Worm (Caenorhabditis elegans) whole organism, L1 larva: ENCODE results near the gene prx-13.
A peak's percentile ranks its signal among the peaks of the same experiment; 100 is the strongest.

Source experiments
- alr-1 ChIP-seq: fragments of 200-800 bp; sonication (Bioruptor generic); optimal IDR thresholded peaks from 2 replicates; lab custom pipeline; 2018; ENCODE audit warnings: borderline replicate concordance, mild to moderate bottlenecking, missing genetic modification characterization, missing compliant biosample characterization
- ama-1 ChIP-seq: fragments of 150-350 bp; optimal IDR thresholded peaks from 2 replicates; lab custom pipeline; 2014
- ceh-63 ChIP-seq: fragments of 200-800 bp; sonication (Bioruptor generic); optimal IDR thresholded peaks from 2 replicates; lab custom pipeline; 2018; ENCODE audit warnings: mild to moderate bottlenecking, missing genetic modification characterization, missing compliant biosample characterization
- ceh-8 ChIP-seq: fragments of 200-800 bp; sonication (Bioruptor generic); optimal IDR thresholded peaks from 2 replicates; lab custom pipeline; 2018; ENCODE audit warnings: mild to moderate bottlenecking, missing genetic modification characterization, moderate library complexity, missing compliant biosample characterization
- ceh-90 ChIP-seq: sonication (generic microtip); optimal IDR thresholded peaks from 2 replicates; lab custom pipeline; 2016; ENCODE audit warnings: missing genetic modification characterization, missing compliant biosample characterization
- dsc-1 ChIP-seq: sonication (generic microtip); optimal IDR thresholded peaks from 2 replicates; lab custom pipeline; 2016; ENCODE audit warnings: mild to moderate bottlenecking, missing genetic modification characterization, missing compliant biosample characterization
- efl-1 ChIP-seq, 4 experiments: fragments of 150-350 bp; optimal IDR thresholded peaks in 3 of 4; peaks in 1 of 4; 1 replicate in 1 of 4; 2 replicates in 3 of 4; lab custom pipeline; 2014; ENCODE audit warnings: missing biosample characterization in 2 of 4, missing genetic modification characterization in 2 of 4, missing genetic modification reagents in 2 of 4
- elt-2 ChIP-seq: sonication (generic microtip); optimal IDR thresholded peaks from 2 replicates; lab custom pipeline; 2016; ENCODE audit warnings: missing genetic modification characterization, mild to moderate bottlenecking, inconsistent platforms, missing compliant biosample characterization, missing genetic modification reagents
- grh-1 ChIP-seq: fragments of 200-800 bp; sonication (Bioruptor generic); IDR thresholded peaks from 2 replicates; pipeline ENCODE4 v1.3.6; 2022; ENCODE audit warnings: missing genetic modification reagents, missing genetic modification characterization, missing compliant biosample characterization
- isw-1 ChIP-seq: fragments of 200-800 bp; sonication (Bioruptor generic); IDR thresholded peaks from 2 replicates; pipeline ENCODE4 v1.3.6; 2022; ENCODE audit warnings: missing genetic modification characterization, missing compliant biosample characterization
- lin-14 ChIP-seq: fragments of 200-800 bp; sonication (Bioruptor generic); optimal IDR thresholded peaks from 2 replicates; lab custom pipeline; 2018; ENCODE audit warnings: mild to moderate bottlenecking, missing genetic modification characterization, moderate library complexity, missing compliant biosample characterization
- lin-35 ChIP-seq, 2 experiments: fragments of 150-350 bp; optimal IDR thresholded peaks; 2 replicates each; lab custom pipeline; 2014; ENCODE audit warnings: missing biosample characterization in 2 of 2, missing genetic modification characterization in 2 of 2, missing genetic modification reagents in 2 of 2
- lir-3 ChIP-seq: sonication (generic microtip); optimal IDR thresholded peaks from 2 replicates; lab custom pipeline; 2016; ENCODE audit warnings: mild to moderate bottlenecking, missing genetic modification characterization, moderate library complexity, missing compliant biosample characterization; ENCODE audit not compliant: poor library complexity
- mdl-1 ChIP-seq, 2 experiments: fragments of 150-350 bp; optimal IDR thresholded peaks; 2 replicates each; lab custom pipeline; 2014 to 2017; ENCODE audit warnings: missing biosample characterization in 2 of 2, missing genetic modification characterization in 2 of 2, inconsistent platforms in 1 of 2
- nhr-19 ChIP-seq: fragments of 200-800 bp; sonication (Bioruptor generic); conservative IDR thresholded peaks from 2 replicates; pipeline ENCODE4 v1.3.6; 2022; ENCODE audit warnings: missing genetic modification characterization, missing compliant biosample characterization
- nhr-76 ChIP-seq: sonication (generic microtip); optimal IDR thresholded peaks from 2 replicates; lab custom pipeline; 2017; ENCODE audit warnings: missing biosample characterization, missing genetic modification characterization
- nhr-77 ChIP-seq: fragments of 150-350 bp; optimal IDR thresholded peaks from 2 replicates; lab custom pipeline; 2014; ENCODE audit warnings: missing biosample characterization, missing genetic modification characterization
- nhr-90 ChIP-seq: sonication (generic microtip); optimal IDR thresholded peaks from 2 replicates; lab custom pipeline; 2016; ENCODE audit warnings: mild to moderate bottlenecking, missing genetic modification characterization, missing compliant biosample characterization; ENCODE audit not compliant: poor library complexity
- pag-3 ChIP-seq: sonication (generic microtip); optimal IDR thresholded peaks from 2 replicates; lab custom pipeline; 2017; ENCODE audit warnings: missing genetic modification characterization, mild to moderate bottlenecking, missing compliant biosample characterization, antibody characterized with exemption, borderline replicate concordance; ENCODE audit not compliant: insufficient read depth
- rnt-1 ChIP-seq: sonication (generic microtip); optimal IDR thresholded peaks from 2 replicates; lab custom pipeline; 2016; ENCODE audit warnings: mild to moderate bottlenecking, missing genetic modification characterization, moderate library complexity, missing compliant biosample characterization
- skn-1 ChIP-seq: fragments of 150-350 bp; optimal IDR thresholded peaks from 2 replicates; lab custom pipeline; 2014; ENCODE audit warnings: missing biosample characterization, missing genetic modification characterization
- sox-4 ChIP-seq: sonication (generic microtip); optimal IDR thresholded peaks from 2 replicates; lab custom pipeline; 2016; ENCODE audit warnings: missing genetic modification characterization, missing compliant biosample characterization
- tbx-2 ChIP-seq: sonication (generic microtip); optimal IDR thresholded peaks from 2 replicates; lab custom pipeline; 2016; ENCODE audit warnings: missing genetic modification characterization, missing compliant biosample characterization
- unc-130 ChIP-seq: fragments of 150-350 bp; optimal IDR thresholded peaks from 2 replicates; lab custom pipeline; 2017; ENCODE audit warnings: missing biosample characterization, missing genetic modification characterization, inconsistent platforms
- unc-30 ChIP-seq: sonication (generic microtip); optimal IDR thresholded peaks from 2 replicates; lab custom pipeline; 2017; ENCODE audit warnings: missing biosample characterization, missing genetic modification characterization
- ztf-4 ChIP-seq: fragments of 150-350 bp; optimal IDR thresholded peaks from 2 replicates; lab custom pipeline; 2014; ENCODE audit warnings: missing biosample characterization, missing genetic modification characterization

Gene prx-13

ce11 chrII:7217047-7217446 lies 34.8 kb downstream of the prx-13 start, which contains the start of gene E04F6.10:
Gene E04F6.10 (minus strand): TSS chrII:7217147.
- no peak for TF ChIP-seq ztf-4 (tag; lab: Kevin White, UChicago)

DNA sequence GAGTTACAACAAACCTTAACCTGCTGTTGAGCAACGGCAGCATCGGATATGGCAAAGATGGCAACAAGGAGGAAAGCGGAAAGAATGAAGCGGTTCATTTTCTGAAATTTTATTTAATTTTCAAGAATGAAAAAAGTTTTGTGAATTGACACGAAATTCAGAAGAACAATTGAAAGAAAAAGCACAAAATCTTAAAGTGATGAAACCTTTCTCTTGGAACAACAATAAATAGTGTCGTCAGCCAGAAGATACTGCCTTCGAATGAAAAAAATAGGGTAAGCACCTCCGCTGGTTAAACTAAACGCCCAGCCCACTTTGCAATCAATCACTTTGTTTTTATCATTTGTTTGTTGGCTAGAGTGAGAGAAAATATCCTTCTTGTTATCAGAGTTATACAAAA lies 39.8 kb downstream of the prx-13 start, which contains the start of gene E04F6.9:
E04F6.9 (minus strand) TSS at position 101 of the 400 bp plus-strand sequence.
- no peak for TF ChIP-seq nhr-90 (tag; lab: Kevin White, UChicago)

ce11 chrII:7211280-7211679 lies 40.5 kb downstream of the prx-13 start, which contains the start of gene E04F6.8:
Gene E04F6.8 (minus strand): TSS chrII:7211380.
- TF ChIP-seq pag-3 (tag; lab: Kevin White, UChicago) (no peak), isw-1 (GFP tag; lab: Robert Waterston, UW) (no peak), lir-3 (tag; lab: Kevin White, UChicago) (peak; percentile 45), tbx-2 (tag; lab: Kevin White, UChicago) (no peak), rnt-1 (tag; lab: Kevin White, UChicago) (peak; percentile 14), lin-14 (GFP tag; lab: Kevin White, UChicago) (peak; percentile 45), ceh-8 (GFP tag; lab: Kevin White, UChicago) (no peak), ceh-90 (tag; lab: Kevin White, UChicago) (no peak)

DNA sequence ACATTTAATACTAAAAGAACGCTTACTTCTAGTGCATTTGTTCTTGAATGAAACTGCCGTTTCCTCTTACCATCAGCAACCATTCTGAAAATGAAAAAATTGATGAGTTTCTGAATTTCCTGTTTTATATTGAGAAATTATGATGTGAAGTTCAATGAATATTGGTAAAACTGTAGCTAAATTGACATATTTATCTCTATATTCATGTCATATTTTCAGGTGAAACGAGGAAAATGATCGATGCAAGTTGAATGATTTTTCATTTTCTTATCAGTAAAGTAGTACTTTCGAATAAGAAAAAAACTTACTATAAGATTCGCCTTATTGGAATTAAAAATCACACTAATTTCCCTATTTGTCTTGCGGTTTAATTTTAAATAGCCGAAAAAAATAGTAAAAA lies 41.6 kb downstream of the prx-13 start, which contains the start of gene E04F6.15:
E04F6.15 (minus strand) TSS at position 101 of the 400 bp plus-strand sequence.
- TF ChIP-seq unc-30 (tag; lab: Kevin White, UChicago): no peak
- no peak for TF ChIP-seq grh-1 (GFP tag; lab: Robert Waterston, UW)
- no peak for TF ChIP-seq nhr-19 (GFP tag; lab: Robert Waterston, UW)
- no peak for TF ChIP-seq ama-1 (lab: Kevin White, UChicago)

ce11 chrII:7208184-7208583 lies 43.6 kb downstream of the prx-13 start, which contains the start of gene dhs-7:
Gene dhs-7 (minus strand): TSS chrII:7208460.
- peak; percentile 44 for TF ChIP-seq elt-2 (tag; lab: Kevin White, UChicago)
- no peak for TF ChIP-seq unc-130 (tag; lab: Kevin White, UChicago)

DNA sequence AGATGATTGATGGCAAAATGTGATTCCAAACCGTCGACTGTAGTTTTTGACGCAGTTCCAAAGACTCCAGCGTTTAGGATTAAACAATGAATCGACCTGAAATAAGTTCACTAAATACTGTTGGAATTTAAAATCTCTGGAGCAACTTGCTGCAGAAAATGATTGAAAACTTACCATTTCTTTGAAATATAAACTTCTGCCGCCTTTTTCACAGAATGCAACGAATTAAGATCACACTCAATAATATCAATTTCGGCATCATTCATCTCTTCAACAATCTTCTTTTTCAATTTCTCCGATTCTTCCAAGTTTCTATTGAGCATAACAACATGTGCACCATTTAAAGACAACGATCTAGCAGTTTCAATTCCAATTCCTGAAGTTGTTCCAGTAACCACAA lies 44.2 kb downstream of the prx-13 start:
- no peak for TF ChIP-seq ceh-63 (GFP tag; lab: Kevin White, UChicago)
- no peak for TF ChIP-seq skn-1 (tag; lab: Kevin White, UChicago)
- TF ChIP-seq ama-1 (lab: Kevin White, UChicago): no peak
- no peak for TF ChIP-seq efl-1 (optimal IDR thresholded peaks at IDR 0.05; lab: Kevin White, UChicago)
- TF ChIP-seq efl-1 (GFP tag; optimal IDR thresholded peaks at IDR 0.05 in 1 of 2; lab: Kevin White, UChicago): peak in 1 of 2 experiments; percentile 78

ce11 chrII:7205388-7205787 lies 46.4 kb downstream of the prx-13 start, which contains the start of gene srd-59:
Gene srd-59 (plus strand): TSS chrII:7205688.
- TF ChIP-seq alr-1 (tag; lab: Kevin White, UChicago) (no peak), sox-4 (no peak), unc-30 (tag; lab: Kevin White, UChicago) (no peak), isw-1 (GFP tag; lab: Robert Waterston, UW) (no peak), nhr-77 (tag; lab: Kevin White, UChicago) (no peak), dsc-1 (tag; lab: Kevin White, UChicago) (no peak), mdl-1 (tag; optimal IDR thresholded peaks at IDR 0.05; lab: Kevin White, UChicago) (no peak), nhr-76 (no peak)

DNA sequence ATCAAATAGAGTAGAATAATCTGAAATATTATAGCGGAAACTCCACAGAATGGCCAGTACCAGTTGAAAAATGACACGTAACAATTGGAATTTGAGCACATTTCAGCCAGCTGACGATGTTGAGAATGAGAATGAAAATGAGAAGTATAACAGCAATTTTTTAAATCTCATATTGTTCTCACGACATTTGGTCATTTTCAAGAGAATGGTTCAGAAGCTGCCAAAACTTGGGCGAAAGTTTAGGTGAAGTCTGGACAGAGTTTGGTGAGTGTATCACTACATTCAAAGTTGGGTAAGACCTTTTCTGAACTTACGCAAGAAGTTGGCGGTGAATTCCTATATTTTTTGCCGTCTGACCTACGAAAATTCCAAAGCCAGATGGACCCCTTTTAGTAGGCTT lies 46.9 kb downstream of the prx-13 start, which contains the start of gene srd-58:
srd-58 (minus strand) TSS at position 101 of the 400 bp plus-strand sequence.
- no peak for TF ChIP-seq lin-35 (GFP tag; optimal IDR thresholded peaks at IDR 0.05; lab: Kevin White, UChicago)
